Fruit fly (Drosophila melanogaster) whole organism, pupa: ENCODE results near the gene alpha-Est1.

Source experiments
- CG10348 ChIP-seq: fragments of 200-800 bp; sonication (Bioruptor generic); IDR thresholded peaks from 2 replicates; pipeline ENCODE4 v1.3.6; 2022; ENCODE audit warnings: missing biosample characterization, missing genetic modification characterization
- CG12605 ChIP-seq: fragments of 200-800 bp; sonication (Bioruptor generic); IDR thresholded peaks from 2 replicates; pipeline ENCODE4 v1.3.6; 2022; ENCODE audit warnings: missing biosample characterization, missing genetic modification characterization
- CG13204 ChIP-seq: fragments of 200-800 bp; sonication (Bioruptor generic); optimal IDR thresholded peaks from 2 replicates; lab custom pipeline; 2018; ENCODE audit warnings: missing biosample characterization, mild to moderate bottlenecking, missing genetic modification characterization, moderate library complexity
- CG14655 ChIP-seq: fragments of 200-800 bp; sonication (Bioruptor generic); optimal IDR thresholded peaks from 3 replicates; lab custom pipeline; 2017; ENCODE audit warnings: mild to moderate bottlenecking, missing biosample characterization, missing genetic modification reagents, missing genetic modification characterization
- CG15710 ChIP-seq: fragments of 200-800 bp; sonication (Bioruptor generic); optimal IDR thresholded peaks from 2 replicates; lab custom pipeline; 2018; ENCODE audit warnings: missing biosample characterization, mild to moderate bottlenecking, missing genetic modification characterization, moderate library complexity
- CG17806 ChIP-seq: fragments of 200-800 bp; sonication (Bioruptor generic); optimal IDR thresholded peaks from 2 replicates; lab custom pipeline; 2018; ENCODE audit warnings: missing biosample characterization, mild to moderate bottlenecking, missing genetic modification characterization, moderate library complexity
- CG32121 ChIP-seq: fragments of 200-800 bp; sonication (Bioruptor generic); IDR thresholded peaks from 2 replicates; pipeline ENCODE4 v1.3.6; 2022; ENCODE audit warnings: missing biosample characterization, missing genetic modification characterization
- CG34367 ChIP-seq: fragments of 200-800 bp; sonication (Bioruptor generic); optimal IDR thresholded peaks from 2 replicates; lab custom pipeline; 2018; ENCODE audit warnings: missing biosample characterization, mild to moderate bottlenecking, missing genetic modification characterization
- CG4496 ChIP-seq: fragments of 200-800 bp; sonication (Bioruptor generic); IDR thresholded peaks from 3 replicates; pipeline ENCODE4 v1.3.6; 2022; ENCODE audit warnings: missing biosample characterization, missing genetic modification characterization
- CG8159 ChIP-seq: fragments of 200-800 bp; sonication (Bioruptor generic); optimal IDR thresholded peaks from 3 replicates; lab custom pipeline; 2018; ENCODE audit warnings: missing biosample characterization, mild to moderate bottlenecking, missing genetic modification characterization, moderate library complexity
- CG8301 ChIP-seq: fragments of 200-800 bp; sonication (Bioruptor generic); optimal IDR thresholded peaks from 2 replicates; lab custom pipeline; 2018; ENCODE audit warnings: missing biosample characterization, mild to moderate bottlenecking, missing genetic modification characterization
- CG9948 ChIP-seq: fragments of 200-800 bp; sonication (Bioruptor generic); optimal IDR thresholded peaks from 2 replicates; lab custom pipeline; 2018; ENCODE audit warnings: missing biosample characterization, mild to moderate bottlenecking, missing genetic modification characterization, moderate library complexity
- D1 ChIP-seq: fragments of 200-800 bp; sonication (Bioruptor generic); optimal IDR thresholded peaks from 2 replicates; lab custom pipeline; 2018; ENCODE audit warnings: missing biosample characterization, mild to moderate bottlenecking, missing genetic modification characterization, moderate library complexity
- EcR ChIP-seq: fragments of 200-800 bp; sonication (Bioruptor generic); optimal IDR thresholded peaks from 3 replicates; lab custom pipeline; 2019; ENCODE audit warnings: missing biosample characterization, missing genetic modification characterization, mild to moderate bottlenecking, moderate library complexity, missing genetic modification reagents
- Ets98B ChIP-seq: fragments of 200-800 bp; sonication (Bioruptor generic); IDR thresholded peaks from 2 replicates; pipeline ENCODE4 v1.3.6; 2022; ENCODE audit warnings: missing biosample characterization, missing genetic modification characterization
- Pif1A ChIP-seq: fragments of 200-800 bp; sonication (Bioruptor generic); optimal IDR thresholded peaks from 3 replicates; lab custom pipeline; 2016; ENCODE audit warnings: missing biosample characterization, missing genetic modification characterization
- Pif1B ChIP-seq: fragments of 200-800 bp; sonication (Bioruptor generic); optimal IDR thresholded peaks from 3 replicates; lab custom pipeline; 2016; ENCODE audit warnings: missing biosample characterization, missing genetic modification characterization
- Snoo ChIP-seq: fragments of 200-800 bp; sonication (Bioruptor generic); optimal IDR thresholded peaks from 3 replicates; lab custom pipeline; 2017; ENCODE audit warnings: missing biosample characterization, mild to moderate bottlenecking, missing genetic modification characterization, inconsistent platforms
- fd96Ca ChIP-seq: fragments of 200-800 bp; sonication (Bioruptor generic); IDR thresholded peaks from 3 replicates; pipeline ENCODE4 v1.3.6; 2022; ENCODE audit warnings: missing biosample characterization, missing genetic modification characterization
- gl ChIP-seq: fragments of 200-800 bp; sonication (Bioruptor generic); optimal IDR thresholded peaks from 2 replicates; lab custom pipeline; 2018; ENCODE audit warnings: missing biosample characterization, mild to moderate bottlenecking, missing genetic modification characterization

Gene alpha-Est1

DNA sequence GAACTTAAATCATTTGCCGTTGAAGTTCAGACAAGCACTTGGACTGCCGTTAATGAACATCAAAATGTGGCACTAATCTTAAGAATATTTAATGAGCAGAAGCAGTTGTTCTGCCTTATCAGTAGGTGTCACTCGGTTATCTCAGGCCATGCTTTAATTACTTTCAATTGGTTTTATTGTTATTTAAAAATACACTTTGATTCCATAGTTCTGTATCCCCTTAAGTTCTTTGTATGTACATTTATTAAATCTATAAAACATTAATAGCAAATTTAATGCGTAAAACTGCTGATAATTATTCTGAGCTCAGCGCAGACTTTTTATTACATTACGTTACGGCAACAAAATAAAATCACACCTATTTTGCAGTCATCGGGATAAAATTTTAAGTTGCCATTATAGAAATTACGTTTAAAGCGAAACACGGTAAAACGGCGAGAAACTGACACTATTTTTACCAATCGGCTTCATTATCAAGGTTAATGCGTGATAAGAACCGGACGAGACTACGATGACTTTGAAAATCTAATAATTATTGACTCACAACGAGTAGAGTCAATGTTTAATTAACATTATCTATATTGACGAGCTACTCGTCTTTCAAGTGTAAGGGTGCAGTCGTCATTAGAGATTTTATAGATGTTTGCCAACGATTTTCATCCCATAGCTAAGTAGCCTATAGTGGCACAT, 26.5 kb downstream of the alpha-Est1 start:
- TF ChIP-seq CG8159, result peak; percentile 3
- TF ChIP-seq CG14655 (GFP tag; lab: Kevin White, UChicago), result no peak

DNA sequence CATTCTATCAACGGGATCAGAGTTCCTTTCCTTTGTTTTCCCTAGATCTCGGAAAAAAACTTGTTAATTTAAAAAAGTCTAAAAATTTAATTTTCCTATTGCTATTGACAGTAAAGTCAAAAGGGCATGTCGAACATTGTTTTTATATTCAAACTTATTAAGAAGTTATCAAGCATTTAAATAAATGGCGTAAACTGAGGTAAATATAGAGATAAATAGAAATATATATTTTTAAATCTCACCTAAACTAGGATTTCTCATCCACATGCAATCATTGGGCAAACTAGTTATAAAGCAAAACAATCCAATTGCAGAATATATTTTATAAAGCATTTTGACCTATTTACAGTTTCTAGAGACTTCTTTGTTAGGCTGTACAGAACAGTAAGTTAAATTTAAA, 29.6 kb downstream of the alpha-Est1 start, which contains the start of gene Ubc84D:
Gene Ubc84D, minus strand, starts transcription at position 101 of the 400 bp plus-strand sequence.
- TF ChIP-seq CG9948 (tag; lab: Kevin White, UChicago) (no peak), CG15710 (tag; lab: Kevin White, UChicago) (no peak), CG32121 (GFP tag; lab: Robert Waterston, UW) (no peak), EcR (GFP tag; lab: Kevin White, UChicago) (no peak)

DNA sequence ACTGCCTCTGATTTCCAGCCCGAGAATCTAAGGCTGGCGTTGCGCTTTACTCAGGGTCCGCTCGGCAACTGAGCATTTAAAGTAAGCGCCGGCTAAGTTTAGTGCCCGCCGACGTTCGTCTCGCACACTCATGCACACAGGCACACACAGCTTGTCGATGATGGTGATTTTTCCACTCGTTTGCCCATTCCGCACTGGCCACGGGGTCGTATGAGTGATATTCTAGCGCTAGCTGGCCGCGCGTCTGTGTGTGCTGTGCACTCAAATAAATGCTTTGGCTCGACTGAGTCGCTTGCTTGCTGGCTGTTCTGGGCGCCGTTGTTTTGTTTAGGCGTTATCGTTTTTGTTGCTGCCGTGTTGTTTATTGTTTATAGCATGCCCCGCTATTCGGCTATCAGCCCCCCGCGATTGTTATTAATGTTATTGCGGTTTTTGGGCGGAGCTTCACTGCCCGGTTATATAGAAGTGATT, 33.3 kb downstream of the alpha-Est1 start, which contains the start of gene alpha-Est8:
Gene alpha-Est8, minus strand, starts transcription at position 72 of the 471 bp plus-strand sequence.
- TF ChIP-seq Pif1B (GFP tag; lab: Kevin White, UChicago), result no peak
- TF ChIP-seq Ets98B (GFP tag; lab: Robert Waterston, UW), result 0 out of 2 replicates have a peak, but pooled peaks have one; percentile 11
- TF ChIP-seq CG12605 (GFP tag; lab: Robert Waterston, UW), result 0 out of 2 replicates have a peak, but pooled peaks have one; percentile 25

DNA sequence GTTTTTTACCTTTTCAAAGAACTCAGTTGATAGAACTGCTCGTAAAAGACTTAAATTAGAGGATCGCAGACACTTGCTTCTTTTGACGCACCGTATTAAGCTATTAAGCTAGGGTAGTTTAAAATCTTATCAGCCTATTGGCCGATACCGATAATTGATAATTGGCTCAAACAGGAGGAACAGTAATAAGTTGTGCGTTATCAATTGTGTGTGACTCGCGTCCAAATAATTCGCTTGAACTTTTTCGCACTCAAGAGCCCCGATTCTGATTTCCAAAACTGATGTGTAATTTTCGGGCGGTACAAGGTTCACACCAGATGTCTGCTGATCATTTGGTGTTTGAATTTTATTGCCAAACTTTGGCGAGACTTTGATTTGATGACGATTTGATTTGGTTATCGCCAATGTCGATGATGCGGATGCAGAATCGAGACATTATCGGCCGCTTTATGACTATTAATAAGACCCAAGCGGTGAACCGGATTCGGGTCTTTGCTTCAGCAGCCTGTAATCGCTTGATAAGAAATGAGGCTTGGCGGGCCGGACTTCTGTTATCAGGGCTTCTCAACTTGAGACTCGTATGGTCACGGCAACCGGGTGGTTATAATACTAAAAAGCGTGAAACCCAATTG, 34.6 kb downstream of the alpha-Est1 start:
- TF ChIP-seq Pif1B (GFP tag; lab: Kevin White, UChicago) (no peak), CG8301 (tag; lab: Kevin White, UChicago) (no peak), EcR (GFP tag; lab: Kevin White, UChicago) (peak; percentile 16), Ets98B (GFP tag; lab: Robert Waterston, UW) (no peak), CG4496 (no peak), CG8159 (no peak), gl (tag; lab: Kevin White, UChicago) (no peak)

dm6 chr3R:7508198-7508837, 40.6 kb downstream of the alpha-Est1 start:
- no peak for TF ChIP-seq CG8159
- TF ChIP-seq CG4496, result peak; percentile 54; the same call in 1 of the 3 replicates
- TF ChIP-seq CG9948 (tag; lab: Kevin White, UChicago), result no peak
- no peak for TF ChIP-seq fd96Ca (GFP tag; lab: Robert Waterston, UW)
- TF ChIP-seq CG32121 (GFP tag; lab: Robert Waterston, UW), result no peak
- TF ChIP-seq D1 (tag; lab: Kevin White, UChicago), result peak; percentile 41
- no peak for TF ChIP-seq Snoo (tag; lab: Kevin White, UChicago)
- TF ChIP-seq CG10348 (GFP tag; lab: Robert Waterston, UW), result no peak
- no peak for TF ChIP-seq Pif1A (GFP tag; lab: Kevin White, UChicago)

dm6 chr3R:7506314-7506988, 42.5 kb downstream of the alpha-Est1 start:
- TF ChIP-seq EcR (GFP tag; lab: Kevin White, UChicago), result no peak
- no peak for TF ChIP-seq CG12605 (GFP tag; lab: Robert Waterston, UW)
- TF ChIP-seq CG4496, result peak; percentile 81
- TF ChIP-seq fd96Ca (GFP tag; lab: Robert Waterston, UW), result peak; percentile 42; the same call in 1 of the 3 replicates
- no peak for TF ChIP-seq gl (tag; lab: Kevin White, UChicago)
- TF ChIP-seq CG32121 (GFP tag; lab: Robert Waterston, UW), result peak; percentile 68
- TF ChIP-seq Pif1A (GFP tag; lab: Kevin White, UChicago), result peak; percentile 0
- TF ChIP-seq CG34367 (tag; lab: Kevin White, UChicago), result no peak
- no peak for TF ChIP-seq CG14655 (GFP tag; lab: Kevin White, UChicago)
- TF ChIP-seq CG17806 (tag; lab: Kevin White, UChicago), result no peak
- peak; percentile 65 for TF ChIP-seq Ets98B (GFP tag; lab: Robert Waterston, UW)
- no peak for TF ChIP-seq CG13204 (GFP tag; lab: Kevin White, UChicago)
- no peak for TF ChIP-seq Snoo (tag; lab: Kevin White, UChicago)
- no peak for TF ChIP-seq D1 (tag; lab: Kevin White, UChicago)
- TF ChIP-seq CG8159, result no peak
